Worm (Caenorhabditis elegans) whole organism, early embryonic: Measurements from ENCODE around the gene nhr-254.

ENCODE experiments used
- B0310.2 ChIP-seq: sonication (generic microtip); optimal IDR thresholded peaks from 2 replicates; lab custom pipeline; 2016; ENCODE audit warnings: mild to moderate bottlenecking, missing genetic modification characterization, missing compliant biosample characterization
- F13C5.2 ChIP-seq: sonication (generic microtip); optimal IDR thresholded peaks from 2 replicates; lab custom pipeline; 2017; ENCODE audit warnings: mild to moderate bottlenecking, missing genetic modification characterization, inconsistent platforms, missing compliant biosample characterization
- aly-1 ChIP-seq: sonication (generic microtip); optimal IDR thresholded peaks from 2 replicates; lab custom pipeline; 2016; ENCODE audit warnings: missing genetic modification characterization, missing compliant biosample characterization
- ama-1 ChIP-seq: fragments of 150-350 bp; optimal IDR thresholded peaks from 2 replicates; lab custom pipeline; 2014
- ceh-13 ChIP-seq: fragments of 200-800 bp; sonication (Bioruptor generic); optimal IDR thresholded peaks from 2 replicates; lab custom pipeline; 2018; ENCODE audit warnings: mild to moderate bottlenecking, missing genetic modification characterization, missing compliant biosample characterization
- ceh-36 ChIP-seq: sonication (generic microtip); optimal IDR thresholded peaks from 2 replicates; lab custom pipeline; 2016; ENCODE audit warnings: missing genetic modification characterization, inconsistent platforms, missing compliant biosample characterization
- ets-7 ChIP-seq: sonication (generic microtip); optimal IDR thresholded peaks from 2 replicates; lab custom pipeline; 2016; ENCODE audit warnings: missing genotype, missing genetic modification characterization, missing compliant biosample characterization
- hmbx-1 ChIP-seq: sonication (generic microtip); optimal IDR thresholded peaks from 2 replicates; lab custom pipeline; 2016; ENCODE audit warnings: mild to moderate bottlenecking, missing genetic modification characterization, missing compliant biosample characterization
- hmg-4 ChIP-seq: fragments of 200-800 bp; sonication (Bioruptor generic); optimal IDR thresholded peaks from 2 replicates; lab custom pipeline; 2018; ENCODE audit warnings: mild to moderate bottlenecking, missing genetic modification characterization, missing compliant biosample characterization
- hnd-1 ChIP-seq: sonication (generic microtip); optimal IDR thresholded peaks from 2 replicates; lab custom pipeline; 2016; ENCODE audit warnings: missing genetic modification characterization, missing compliant biosample characterization
- scrt-1 ChIP-seq: fragments of 200-800 bp; sonication (Bioruptor generic); IDR thresholded peaks from 2 replicates; pipeline ENCODE4 v1.3.6; 2022; ENCODE audit warnings: missing genetic modification characterization, missing compliant biosample characterization
- sea-1 ChIP-seq: fragments of 200-800 bp; sonication (Bioruptor generic); conservative IDR thresholded peaks from 2 replicates; pipeline ENCODE4 v1.3.6; 2022; ENCODE audit warnings: missing genetic modification characterization, missing compliant biosample characterization
- tbx-11 ChIP-seq: fragments of 200-800 bp; sonication (Bioruptor generic); IDR thresholded peaks from 2 replicates; pipeline ENCODE4 v1.3.6; 2022; ENCODE audit warnings: missing genetic modification characterization, missing compliant biosample characterization
- tra-4 ChIP-seq: sonication (generic microtip); optimal IDR thresholded peaks from 2 replicates; lab custom pipeline; 2017; ENCODE audit warnings: missing genetic modification characterization, missing compliant biosample characterization

Gene nhr-254

ce11 chrV:443193-443592 is 50.8 kb downstream of the nhr-254 start, which contains the start of gene srh-33:
srh-33 (minus strand) TSS chrV:443293.
- TF ChIP-seq ceh-36 (tag; lab: Kevin White, UChicago) (no peak), F13C5.2 (tag; lab: Kevin White, UChicago) (no peak), sea-1 (GFP tag; lab: Robert Waterston, UW) (no peak), hmg-4 (GFP tag; lab: Kevin White, UChicago) (no peak), B0310.2 (tag; lab: Kevin White, UChicago) (no peak), hnd-1 (tag; lab: Kevin White, UChicago) (no peak), tra-4 (tag; lab: Kevin White, UChicago) (no peak), scrt-1 (GFP tag; lab: Robert Waterston, UW) (no peak), ceh-13 (GFP tag; lab: Kevin White, UChicago) (no peak), tbx-11 (no peak), ets-7 (tag; lab: Kevin White, UChicago) (no peak), ama-1 (no peak), aly-1 (no peak), hmbx-1 (no peak)
